Fruit fly (Drosophila melanogaster) whole organism, embryonic: Measurements from ENCODE around the gene Drsl4.

ENCODE experiments used
- Atf-2 ChIP-seq: fragments of 200-800 bp; sonication (Bioruptor generic); optimal IDR thresholded peaks from 2 replicates; lab custom pipeline; 2016; ENCODE audit warnings: missing biosample characterization, missing genetic modification characterization
- Bgb ChIP-seq: fragments of 200-800 bp; sonication (Bioruptor generic); IDR thresholded peaks from 2 replicates; pipeline ENCODE4 v1.3.6; 2022; ENCODE audit warnings: missing biosample characterization, missing genetic modification characterization; ENCODE audit not compliant: partially characterized antibody
- C15 ChIP-seq: fragments of 200-800 bp; sonication (Bioruptor generic); IDR thresholded peaks from 3 replicates; pipeline ENCODE4 v1.3.6; 2022; ENCODE audit warnings: missing biosample characterization, missing genetic modification characterization
- CG1024 ChIP-seq: fragments of 200-800 bp; sonication (Bioruptor generic); IDR thresholded peaks from 2 replicates; pipeline ENCODE4 v1.3.6; 2022; ENCODE audit warnings: missing biosample characterization, missing genetic modification characterization
- CG10274 ChIP-seq: fragments of 200-800 bp; sonication (Bioruptor generic); optimal IDR thresholded peaks from 3 replicates; lab custom pipeline; 2017; ENCODE audit warnings: missing biosample characterization, mild to moderate bottlenecking, missing genetic modification characterization
- CG10543 ChIP-seq: fragments of 200-800 bp; sonication (Bioruptor generic); optimal IDR thresholded peaks from 3 replicates; lab custom pipeline; 2017; ENCODE audit warnings: missing biosample characterization, mild to moderate bottlenecking, missing genetic modification characterization, moderate library complexity
- CG10959 ChIP-seq: fragments of 200-800 bp; sonication (Bioruptor generic); IDR thresholded peaks from 2 replicates; pipeline ENCODE4 v1.3.6; 2022; ENCODE audit warnings: missing biosample characterization, missing genetic modification characterization
- CG11093 ChIP-seq: fragments of 200-800 bp; sonication (Bioruptor generic); IDR thresholded peaks from 3 replicates; pipeline ENCODE4 v1.3.6; 2022; ENCODE audit warnings: missing biosample characterization, missing genetic modification characterization
- CG12299 ChIP-seq: fragments of 200-800 bp; sonication (Bioruptor generic); optimal IDR thresholded peaks from 2 replicates; lab custom pipeline; 2018; ENCODE audit warnings: missing biosample characterization, mild to moderate bottlenecking, missing genetic modification characterization
- CG14014 ChIP-seq: fragments of 200-800 bp; sonication (Bioruptor generic); IDR thresholded peaks from 2 replicates; pipeline ENCODE4 v1.3.6; 2022; ENCODE audit warnings: missing biosample characterization, missing genetic modification characterization
- CG14441 ChIP-seq: fragments of 200-800 bp; sonication (Bioruptor generic); IDR thresholded peaks from 2 replicates; pipeline ENCODE4 v1.3.6; 2022; ENCODE audit warnings: missing biosample characterization, missing genetic modification characterization
- CG1602 ChIP-seq: fragments of 200-800 bp; sonication (Bioruptor generic); optimal IDR thresholded peaks from 3 replicates; lab custom pipeline; 2016; ENCODE audit warnings: missing biosample characterization, missing genetic modification characterization
- CG31224 ChIP-seq: fragments of 200-800 bp; sonication (Bioruptor generic); IDR thresholded peaks from 2 replicates; pipeline ENCODE4 v1.3.6; 2022; ENCODE audit warnings: missing biosample characterization, missing genetic modification characterization
- CG3163 ChIP-seq: fragments of 200-800 bp; sonication (Bioruptor generic); optimal IDR thresholded peaks from 3 replicates; lab custom pipeline; 2016; ENCODE audit warnings: missing biosample characterization, missing genetic modification characterization
- CG4328 ChIP-seq: fragments of 200-800 bp; sonication (Bioruptor generic); optimal IDR thresholded peaks from 3 replicates; lab custom pipeline; 2017; ENCODE audit warnings: missing biosample characterization, missing genetic modification reagents, missing genetic modification characterization
- CG7357 ChIP-seq: fragments of 200-800 bp; sonication (Bioruptor generic); IDR thresholded peaks from 3 replicates; pipeline ENCODE4 v1.3.6; 2022; ENCODE audit warnings: missing biosample characterization, missing genetic modification characterization
- CG7987 ChIP-seq: fragments of 200-800 bp; sonication (Bioruptor generic); optimal IDR thresholded peaks from 2 replicates; lab custom pipeline; 2018; ENCODE audit warnings: missing biosample characterization, mild to moderate bottlenecking, missing genetic modification characterization, moderate library complexity
- CG8944 ChIP-seq: fragments of 200-800 bp; sonication (Bioruptor generic); optimal IDR thresholded peaks from 3 replicates; lab custom pipeline; 2016; ENCODE audit warnings: missing biosample characterization, missing genetic modification characterization
- D ChIP-seq, 2 experiments: fragments of 200-800 bp in 1 of 2; fragments of >200 bp in 1 of 2; sonication (Bioruptor generic) in 1 of 2; optimal IDR thresholded peaks; 2 replicates in 1 of 2; 3 replicates in 1 of 2; lab custom pipeline; 2017; ENCODE audit warnings: mild to moderate bottlenecking in 1 of 2, missing biosample characterization in 1 of 2, missing genetic modification characterization in 1 of 2, missing genetic modification reagents in 1 of 2
- Dref ChIP-seq: fragments of 200-800 bp; sonication (Bioruptor generic); IDR thresholded peaks from 2 replicates; pipeline ENCODE4 v1.3.6; 2022; ENCODE audit warnings: missing biosample characterization, missing genetic modification characterization
- Gsc ChIP-seq: fragments of 200-800 bp; sonication (Bioruptor generic); IDR thresholded peaks from 2 replicates; pipeline ENCODE4 v1.3.6; 2022; ENCODE audit warnings: missing biosample characterization, missing genetic modification characterization
- Hey ChIP-seq: fragments of 200-800 bp; sonication (Bioruptor generic); optimal IDR thresholded peaks from 3 replicates; lab custom pipeline; 2018; ENCODE audit warnings: missing biosample characterization, mild to moderate bottlenecking, missing genetic modification characterization
- Hr78 ChIP-seq, 2 experiments: fragments of 200-800 bp in 1 of 2; fragments of >200 bp in 1 of 2; sonication (Bioruptor generic) in 1 of 2; optimal IDR thresholded peaks; 2 replicates each; lab custom pipeline; 2017 to 2019; ENCODE audit warnings: missing biosample characterization in 2 of 2, missing genetic modification characterization in 2 of 2, mild to moderate bottlenecking in 1 of 2, moderate library complexity in 1 of 2
- MESR4 ChIP-seq: fragments of 200-800 bp; sonication (Bioruptor generic); optimal IDR thresholded peaks from 2 replicates; lab custom pipeline; 2018; ENCODE audit warnings: missing biosample characterization, mild to moderate bottlenecking, missing genetic modification characterization, moderate library complexity
- Med ChIP-seq: fragments of 200-800 bp; sonication (Bioruptor generic); peaks from one replicate; lab custom pipeline; 2016; ENCODE audit warnings: missing biosample characterization, missing genetic modification characterization, mild to moderate bottlenecking, inconsistent platforms, moderate library complexity
- PHDP ChIP-seq: fragments of 200-800 bp; sonication (Bioruptor generic); optimal IDR thresholded peaks from 3 replicates; lab custom pipeline; 2018; ENCODE audit warnings: missing biosample characterization, mild to moderate bottlenecking, missing genetic modification characterization, moderate library complexity
- Scr ChIP-seq: fragments of 200-800 bp; sonication (Bioruptor generic); IDR thresholded peaks from 2 replicates; pipeline ENCODE4 v1.3.6; 2022; ENCODE audit warnings: missing biosample characterization, missing genetic modification characterization; ENCODE audit not compliant: partially characterized antibody
- Vsx1 ChIP-seq: fragments of 200-800 bp; sonication (Bioruptor generic); optimal IDR thresholded peaks from 2 replicates; lab custom pipeline; 2017; ENCODE audit warnings: missing biosample characterization, mild to moderate bottlenecking, missing genetic modification characterization, missing genetic modification reagents
- al ChIP-seq: fragments of 200-800 bp; sonication (Bioruptor generic); IDR thresholded peaks from 2 replicates; pipeline ENCODE4 v1.3.6; 2022; ENCODE audit warnings: missing biosample characterization, missing genetic modification characterization
- ato ChIP-seq: fragments of 200-800 bp; sonication (Bioruptor generic); IDR thresholded peaks from 2 replicates; pipeline ENCODE4 v1.3.6; 2022; ENCODE audit warnings: missing biosample characterization, missing genetic modification characterization; ENCODE audit not compliant: partially characterized antibody
- bsh ChIP-seq, 2 experiments: fragments of 200-800 bp; sonication (Bioruptor generic); optimal IDR thresholded peaks; 2 replicates each; lab custom pipeline; 2017 to 2018; ENCODE audit warnings: mild to moderate bottlenecking in 2 of 2, missing biosample characterization in 2 of 2, missing genetic modification characterization in 2 of 2, moderate library complexity in 1 of 2
- cg ChIP-seq: fragments of 200-800 bp; sonication (Bioruptor generic); optimal IDR thresholded peaks from 3 replicates; lab custom pipeline; 2019; ENCODE audit warnings: missing biosample characterization, mild to moderate bottlenecking, missing genetic modification characterization, moderate library complexity
- dm ChIP-seq: fragments of 200-800 bp; sonication (Bioruptor generic); optimal IDR thresholded peaks from 3 replicates; lab custom pipeline; 2016; ENCODE audit warnings: missing biosample characterization, missing genetic modification characterization
- emc ChIP-seq: fragments of 200-800 bp; sonication (Bioruptor generic); optimal IDR thresholded peaks from 2 replicates; lab custom pipeline; 2016; ENCODE audit warnings: missing biosample characterization, missing genetic modification characterization
- fd102C ChIP-seq: fragments of 200-800 bp; sonication (Bioruptor generic); optimal IDR thresholded peaks from 2 replicates; lab custom pipeline; 2018; ENCODE audit warnings: missing biosample characterization, mild to moderate bottlenecking, missing genetic modification characterization, moderate library complexity
- fru ChIP-seq: fragments of >200 bp; optimal IDR thresholded peaks from 2 replicates; lab custom pipeline; 2017
- grau ChIP-seq: fragments of 200-800 bp; optimal IDR thresholded peaks from 3 replicates; lab custom pipeline; 2019; ENCODE audit warnings: missing biosample characterization, mild to moderate bottlenecking, missing genetic modification characterization, moderate library complexity
- gt ChIP-seq: fragments of 200-800 bp; sonication (Bioruptor generic); IDR thresholded peaks from 2 replicates; pipeline ENCODE4 v1.3.6; 2022; ENCODE audit warnings: missing biosample characterization, missing genetic modification characterization
- oc ChIP-seq: fragments of 200-800 bp; sonication (Bioruptor generic); optimal IDR thresholded peaks from 2 replicates; lab custom pipeline; 2018; ENCODE audit warnings: missing biosample characterization, mild to moderate bottlenecking, missing genetic modification characterization, moderate library complexity
- otp ChIP-seq: fragments of 200-800 bp; sonication (Bioruptor generic); IDR thresholded peaks from 3 replicates; pipeline ENCODE4, ENCODE4 v1.3.6; 2022; ENCODE audit warnings: missing biosample characterization, missing genetic modification characterization
- peb ChIP-seq: fragments of 200-800 bp; sonication (Bioruptor generic); IDR thresholded peaks from 2 replicates; pipeline ENCODE4 v1.3.6; 2022; ENCODE audit warnings: missing biosample characterization, missing genetic modification characterization
- pum ChIP-seq: fragments of 200-800 bp; sonication (Bioruptor generic); optimal IDR thresholded peaks from 2 replicates; lab custom pipeline; 2016; ENCODE audit warnings: missing biosample characterization, missing genetic modification characterization
- schlank ChIP-seq: fragments of 200-800 bp; sonication (Bioruptor generic); optimal IDR thresholded peaks from 2 replicates; lab custom pipeline; 2018; ENCODE audit warnings: missing biosample characterization, mild to moderate bottlenecking, missing genetic modification characterization
- tin ChIP-seq: fragments of 200-800 bp; sonication (Bioruptor generic); optimal IDR thresholded peaks from 3 replicates; lab custom pipeline; 2016; ENCODE audit warnings: missing biosample characterization, missing genetic modification characterization
- tio ChIP-seq: fragments of 200-800 bp; sonication (Bioruptor generic); optimal IDR thresholded peaks from 2 replicates; lab custom pipeline; 2017; ENCODE audit warnings: missing biosample characterization, missing genetic modification characterization, inconsistent platforms
- twi ChIP-seq: fragments of 200-800 bp; optimal IDR thresholded peaks from 2 replicates; lab custom pipeline; 2019; ENCODE audit warnings: missing biosample characterization, mild to moderate bottlenecking, missing genetic modification characterization, moderate library complexity
- unpg ChIP-seq: fragments of 200-800 bp; sonication (Bioruptor generic); optimal IDR thresholded peaks from 3 replicates; lab custom pipeline; 2018; ENCODE audit warnings: missing biosample characterization, mild to moderate bottlenecking, missing genetic modification characterization, moderate library complexity
- usp ChIP-seq: fragments of >200 bp; optimal IDR thresholded peaks from 2 replicates; lab custom pipeline; 2017; ENCODE audit warnings: missing biosample characterization, missing genetic modification characterization
- vfl ChIP-seq: fragments of 200-800 bp; sonication (Bioruptor generic); optimal IDR thresholded peaks from 2 replicates; lab custom pipeline; 2016; ENCODE audit warnings: missing biosample characterization, missing genetic modification characterization
- vvl ChIP-seq: fragments of 200-800 bp; sonication (Bioruptor generic); IDR thresholded peaks from 2 replicates; pipeline ENCODE4 v1.3.6; 2022; ENCODE audit warnings: missing biosample characterization, missing genetic modification characterization

Gene Drsl4

dm6 chr3L:3319223-3319643 lies 3.8 kb downstream of the Drsl4 start, which contains the start of the genes PIG-C, CG12016 and Dpm2 (continued):
- TF ChIP-seq CG10959 (GFP tag; lab: Robert Waterston, UW) (0 out of 2 replicates have a peak, but pooled peaks have one; percentile 23), CG1602 (GFP tag; lab: Kevin White, UChicago) (peak; percentile 59), Hey (tag; lab: Kevin White, UChicago) (no peak), emc (GFP tag; lab: Kevin White, UChicago) (no peak), Scr (GFP tag; lab: Robert Waterston, UW) (peak; percentile 98), dm (peak; percentile 65), CG4328 (GFP tag; lab: Kevin White, UChicago) (peak; percentile 58), Hr78 (GFP tag; optimal IDR thresholded peaks at IDR 0.05; lab: Kevin White, UChicago) (no peak), unpg (GFP tag; lab: Kevin White, UChicago) (no peak), gt (no peak), D (optimal IDR thresholded peaks at IDR 0.05; lab: Kevin White, UChicago) (no peak), D (GFP tag; optimal IDR thresholded peaks at IDR 0.05; lab: Kevin White, UChicago) (peak; percentile 39), CG14441 (GFP tag; lab: Robert Waterston, UW) (peak; percentile 50; the same call in 1 of the 2 replicates), fru (lab: Kevin White, UChicago) (no peak), CG14014 (peak; percentile 50; the same call in 1 of the 2 replicates), bsh (GFP tag; optimal IDR thresholded peaks at IDR 0.05; lab: Kevin White, UChicago) (peak in 1 of 2 experiments; percentile 43), peb (GFP tag; lab: Robert Waterston, UW) (no peak), tio (GFP tag; lab: Kevin White, UChicago) (no peak), vfl (peak; percentile 55), CG3163 (GFP tag; lab: Kevin White, UChicago) (peak; percentile 51), usp (no peak), oc (no peak), vvl (GFP tag; lab: Robert Waterston, UW) (peak; percentile 61), pum (peak; percentile 69), Med (GFP tag; lab: Kevin White, UChicago) (peak; percentile 93), al (GFP tag; lab: Robert Waterston, UW) (peak; percentile 61; the same call in 1 of the 2 replicates), CG12299 (tag; lab: Kevin White, UChicago) (peak; percentile 34), tin (peak; percentile 68), CG10274 (GFP tag; lab: Kevin White, UChicago) (no peak), fd102C (GFP tag; lab: Kevin White, UChicago) (no peak), CG31224 (GFP tag; lab: Robert Waterston, UW) (peak; percentile 53; the same call in 1 of the 2 replicates), Dref (GFP tag; lab: Robert Waterston, UW) (peak; percentile 90), twi (tag; lab: Kevin White, UChicago) (peak; percentile 60), CG7357 (GFP tag; lab: Robert Waterston, UW) (peak; percentile 54; the same call in 1 of the 3 replicates), CG11093 (GFP tag; lab: Robert Waterston, UW) (0 out of 3 replicates have a peak, but pooled peaks have one; percentile 20), Gsc (no peak), schlank (tag; lab: Kevin White, UChicago) (peak; percentile 17), CG7987 (GFP tag; lab: Kevin White, UChicago) (peak; percentile 23), CG10543 (peak; percentile 76), MESR4 (GFP tag; lab: Kevin White, UChicago) (no peak), Atf-2 (GFP tag; lab: Kevin White, UChicago) (peak; percentile 34), CG8944 (GFP tag; lab: Kevin White, UChicago) (peak; percentile 70), CG1024 (GFP tag; lab: Robert Waterston, UW) (0 out of 2 replicates have a peak, but pooled peaks have one; percentile 33), C15 (GFP tag; lab: Robert Waterston, UW) (0 out of 3 replicates have a peak, but pooled peaks have one; percentile 50), cg (GFP tag; lab: Kevin White, UChicago) (no peak), Vsx1 (GFP tag; lab: Kevin White, UChicago) (no peak), grau (tag; lab: Kevin White, UChicago) (peak; percentile 77), ato (GFP tag; lab: Robert Waterston, UW) (peak; percentile 91), Bgb (GFP tag; lab: Robert Waterston, UW) (peak; percentile 97), PHDP (tag; lab: Kevin White, UChicago) (peak; percentile 58), otp (no peak)
